Fruit fly (Drosophila melanogaster): Measurements from ENCODE around the gene Spindly.

DNA sequence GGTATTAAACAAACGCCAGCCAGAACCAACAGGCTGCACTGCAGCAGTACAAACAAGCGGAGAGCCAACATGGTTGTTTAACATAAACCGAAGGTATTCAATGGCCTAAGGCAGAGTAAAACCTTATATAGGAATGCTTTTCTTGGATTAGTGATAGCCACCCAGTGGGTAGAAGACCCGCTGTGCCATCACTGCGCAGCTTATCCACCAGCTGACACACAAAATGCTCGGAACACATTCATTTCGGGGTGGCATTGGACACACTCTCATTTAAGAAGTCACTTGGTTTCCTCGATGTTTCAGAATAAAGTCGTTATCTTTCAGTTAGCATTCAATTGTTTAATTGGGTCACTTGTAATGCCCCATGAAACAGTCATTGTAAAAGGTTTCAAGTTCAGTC, 20.1 kb downstream of the Spindly start, which contains the start of gene CG31954:
- TF ChIP-seq CTCF (optimal IDR thresholded peaks at IDR 0.05) (no peak), CG8478 (optimal IDR thresholded peaks at IDR 0.05) (no peak)

All from S2 (cell line).